Fruit fly (Drosophila melanogaster) whole organism: Measurements from ENCODE around the gene bol.

Experiments
- Dll ChIP-seq: fragments of >200 bp; optimal IDR thresholded peaks from 2 replicates; lab custom pipeline; 2017
- pan ChIP-seq: fragments of >200 bp; optimal IDR thresholded peaks from 2 replicates; lab custom pipeline; 2017
- psq ChIP-seq: fragments of >200 bp; optimal IDR thresholded peaks from 2 replicates; lab custom pipeline; 2017

DNA sequence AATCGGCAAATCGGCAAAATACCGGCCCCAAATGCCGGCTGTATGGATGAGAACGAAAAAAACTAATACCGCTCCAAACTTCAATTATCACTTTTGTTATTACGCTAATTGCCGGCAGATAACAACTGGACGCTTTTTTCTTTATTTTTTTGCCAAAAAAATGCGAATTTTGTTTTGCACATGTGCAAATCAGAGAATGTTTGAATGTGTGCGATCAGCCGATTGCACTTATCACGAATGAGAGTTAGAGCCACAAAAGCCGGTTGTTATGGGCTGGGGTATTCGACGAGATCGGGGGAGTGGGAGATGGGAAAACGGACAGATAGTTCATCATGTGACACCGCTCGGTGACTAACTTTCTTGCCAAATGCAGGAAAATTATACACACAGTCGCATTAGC, 70.6 kb downstream of the bol start:
- TF ChIP-seq psq (lab: Kevin White, UChicago) (no peak), pan (lab: Kevin White, UChicago) (no peak), Dll (lab: Kevin White, UChicago) (no peak)
